Worm (Caenorhabditis elegans) whole organism, early embryonic: ENCODE data around the gene T21C12.8.

ENCODE experiments used
- aly-1 ChIP-seq: sonication (generic microtip); optimal IDR thresholded peaks from 2 replicates; lab custom pipeline; 2016; ENCODE audit warnings: missing genetic modification characterization, missing compliant biosample characterization
- ama-1 ChIP-seq: fragments of 150-350 bp; optimal IDR thresholded peaks from 2 replicates; lab custom pipeline; 2014
- ceh-13 ChIP-seq: fragments of 200-800 bp; sonication (Bioruptor generic); optimal IDR thresholded peaks from 2 replicates; lab custom pipeline; 2018; ENCODE audit warnings: mild to moderate bottlenecking, missing genetic modification characterization, missing compliant biosample characterization
- ceh-36 ChIP-seq: sonication (generic microtip); optimal IDR thresholded peaks from 2 replicates; lab custom pipeline; 2016; ENCODE audit warnings: missing genetic modification characterization, inconsistent platforms, missing compliant biosample characterization
- ets-7 ChIP-seq: sonication (generic microtip); optimal IDR thresholded peaks from 2 replicates; lab custom pipeline; 2016; ENCODE audit warnings: missing genotype, missing genetic modification characterization, missing compliant biosample characterization
- flt-1 ChIP-seq: fragments of 200-800 bp; sonication (Bioruptor generic); IDR thresholded peaks from 2 replicates; pipeline ENCODE4 v1.3.6; 2022; ENCODE audit warnings: missing genetic modification characterization, missing compliant biosample characterization
- hmbx-1 ChIP-seq: sonication (generic microtip); optimal IDR thresholded peaks from 2 replicates; lab custom pipeline; 2016; ENCODE audit warnings: mild to moderate bottlenecking, missing genetic modification characterization, missing compliant biosample characterization
- pes-1 ChIP-seq: fragments of 200-800 bp; sonication (Bioruptor generic); IDR thresholded peaks from 2 replicates; pipeline ENCODE4 v1.3.6; 2022; ENCODE audit warnings: missing genetic modification reagents, missing genetic modification characterization, missing compliant biosample characterization
- scrt-1 ChIP-seq: fragments of 200-800 bp; sonication (Bioruptor generic); IDR thresholded peaks from 2 replicates; pipeline ENCODE4 v1.3.6; 2022; ENCODE audit warnings: missing genetic modification characterization, missing compliant biosample characterization
- tbx-37 ChIP-seq: fragments of 200-800 bp; sonication (Bioruptor generic); conservative IDR thresholded peaks from 2 replicates; pipeline ENCODE4 v1.3.6; 2022; ENCODE audit warnings: missing genetic modification reagents, missing genetic modification characterization, missing compliant biosample characterization
- tra-4 ChIP-seq: sonication (generic microtip); optimal IDR thresholded peaks from 2 replicates; lab custom pipeline; 2017; ENCODE audit warnings: missing genetic modification characterization, missing compliant biosample characterization

DNA sequence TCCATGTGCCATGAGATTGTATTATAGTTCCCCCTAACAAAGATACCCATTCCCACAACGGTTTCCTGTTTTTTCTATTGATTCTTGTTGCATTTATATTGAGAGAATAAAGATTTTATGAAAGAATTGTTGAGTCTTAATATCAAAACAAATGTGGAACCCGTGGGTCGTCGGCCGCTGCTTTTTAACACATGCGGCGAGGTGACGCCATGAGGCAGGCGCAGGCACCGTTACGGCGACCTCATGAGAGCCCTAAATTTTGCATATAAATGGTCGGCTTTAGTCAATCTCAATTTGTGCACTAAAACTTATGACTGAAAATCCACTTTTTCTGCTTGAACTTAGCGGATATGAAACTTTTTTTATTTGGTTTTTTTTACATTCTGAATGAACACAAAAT, 15.3 kb downstream of the T21C12.8 start:
- TF ChIP-seq ama-1 (no peak), flt-1 (GFP tag; lab: Robert Waterston, UW) (no peak), hmbx-1 (tag; lab: Kevin White, UChicago) (no peak), scrt-1 (GFP tag; lab: Robert Waterston, UW) (no peak), tbx-37 (GFP tag; lab: Robert Waterston, UW) (no peak), pes-1 (GFP tag; lab: Robert Waterston, UW) (no peak), tra-4 (tag; lab: Kevin White, UChicago) (no peak), aly-1 (tag; lab: Kevin White, UChicago) (no peak), ets-7 (tag; lab: Kevin White, UChicago) (no peak), ceh-13 (GFP tag; lab: Kevin White, UChicago) (no peak), ceh-36 (tag; lab: Kevin White, UChicago) (no peak)
